Fruit fly (Drosophila melanogaster) whole organism, wandering third instar larva: Measurements from ENCODE around the gene Nup205.

Source experiments
- Abd-B ChIP-seq: fragments of >200 bp; optimal IDR thresholded peaks from 2 replicates; lab custom pipeline; 2017; ENCODE audit warnings: missing biosample characterization, missing genetic modification characterization
- CG32264 ChIP-seq: fragments of 200-800 bp; sonication (Bioruptor generic); optimal IDR thresholded peaks from 2 replicates; lab custom pipeline; 2016; ENCODE audit warnings: missing biosample characterization, missing genetic modification characterization
- CG9705 ChIP-seq: fragments of 200-800 bp; sonication (Bioruptor generic); optimal IDR thresholded peaks from 2 replicates; lab custom pipeline; 2018; ENCODE audit warnings: missing biosample characterization, mild to moderate bottlenecking, missing genetic modification characterization
- CrebA ChIP-seq: fragments of 200-800 bp; sonication (Bioruptor generic); optimal IDR thresholded peaks from 2 replicates; lab custom pipeline; 2016; ENCODE audit warnings: missing biosample characterization, mild to moderate bottlenecking, missing genetic modification characterization, borderline replicate concordance
- Dfd ChIP-seq: fragments of >200 bp; optimal IDR thresholded peaks from 2 replicates; lab custom pipeline; 2017; ENCODE audit warnings: missing biosample characterization, missing genetic modification characterization
- Dif ChIP-seq: fragments of 200-275, 200-300 bp; sonication (Bioruptor generic); optimal IDR thresholded peaks from 2 replicates; lab custom pipeline; 2018; ENCODE audit warnings: missing biosample characterization, missing genetic modification characterization; ENCODE audit not compliant: partially characterized antibody
- GATAd ChIP-seq: sonication (Bioruptor generic); optimal IDR thresholded peaks from 2 replicates; lab custom pipeline; 2016; ENCODE audit warnings: missing biosample characterization, missing genetic modification characterization
- HLH106 ChIP-seq: fragments of 200-800 bp; optimal IDR thresholded peaks from 3 replicates; lab custom pipeline; 2019; ENCODE audit warnings: missing biosample characterization, mild to moderate bottlenecking, missing genetic modification characterization, moderate library complexity
- Hnf4 ChIP-seq: fragments of 200-800 bp; sonication (Bioruptor generic); optimal IDR thresholded peaks from 2 replicates; lab custom pipeline; 2016; ENCODE audit warnings: missing biosample characterization, mild to moderate bottlenecking, missing genetic modification characterization
- Hr78 ChIP-seq: fragments of >200 bp; optimal IDR thresholded peaks from 2 replicates; lab custom pipeline; 2017; ENCODE audit warnings: missing biosample characterization, missing genetic modification characterization
- Hr83 ChIP-seq: fragments of 200-300 bp; sonication (Bioruptor generic); optimal IDR thresholded peaks from 2 replicates; lab custom pipeline; 2016; ENCODE audit warnings: missing biosample characterization, mild to moderate bottlenecking, missing genetic modification characterization, moderate library complexity; ENCODE audit not compliant: poor library complexity, severe bottlenecking
- Jra ChIP-seq: sonication (Bioruptor generic); optimal IDR thresholded peaks from 2 replicates; lab custom pipeline; 2016; ENCODE audit warnings: missing biosample characterization, missing genetic modification characterization
- Mio ChIP-seq: sonication (Bioruptor generic); optimal IDR thresholded peaks from 2 replicates; lab custom pipeline; 2016; ENCODE audit warnings: missing biosample characterization, missing genetic modification characterization
- Myc ChIP-seq: fragments of >200 bp; optimal IDR thresholded peaks from 2 replicates; lab custom pipeline; 2017
- N ChIP-seq: fragments of >200 bp; optimal IDR thresholded peaks from 2 replicates; lab custom pipeline; 2018; ENCODE audit warnings: missing biosample characterization, missing external identifiers, missing genetic modification characterization
- OdsH ChIP-seq: fragments of 200-800 bp; sonication (Bioruptor generic); optimal IDR thresholded peaks from 2 replicates; lab custom pipeline; 2016; ENCODE audit warnings: missing biosample characterization, mild to moderate bottlenecking, missing genetic modification characterization
- Rel ChIP-seq, 2 experiments: fragments of 200-800 bp; sonication (Bioruptor generic) in 1 of 2; optimal IDR thresholded peaks; 2 replicates in 1 of 2; 3 replicates in 1 of 2; lab custom pipeline; 2016 to 2019; ENCODE audit warnings: mild to moderate bottlenecking in 2 of 2, missing biosample characterization in 2 of 2, missing genetic modification characterization in 2 of 2, moderate library complexity in 1 of 2
- Sp1 ChIP-seq: fragments of 200-800 bp; sonication (Bioruptor generic); optimal IDR thresholded peaks from 3 replicates; lab custom pipeline; 2019; ENCODE audit warnings: missing biosample characterization, mild to moderate bottlenecking, missing genetic modification characterization, moderate library complexity
- Vsx2 ChIP-seq: fragments of 200-300, 225-300 bp; sonication (Bioruptor generic); optimal IDR thresholded peaks from 2 replicates; lab custom pipeline; 2018; ENCODE audit warnings: missing biosample characterization, missing genetic modification characterization; ENCODE audit not compliant: partially characterized antibody
- br ChIP-seq: fragments of 200-800 bp; sonication (Bioruptor generic); optimal IDR thresholded peaks from 2 replicates; lab custom pipeline; 2016; ENCODE audit warnings: missing biosample characterization, missing genetic modification characterization
- brk ChIP-seq: fragments of 200-800 bp; sonication (Bioruptor generic); optimal IDR thresholded peaks from 2 replicates; lab custom pipeline; 2016; ENCODE audit warnings: missing biosample characterization, mild to moderate bottlenecking, missing genetic modification characterization
- dl ChIP-seq, 2 experiments: fragments of 175-275, 200-275 bp in 1 of 2; fragments of 200-275 bp in 1 of 2; sonication (Bioruptor generic); optimal IDR thresholded peaks; lab custom pipeline; 2018; ENCODE audit warnings: mild to moderate bottlenecking in 2 of 2, missing biosample characterization in 2 of 2, missing genetic modification characterization in 2 of 2, moderate library complexity in 2 of 2; ENCODE audit not compliant: partially characterized antibody in 2 of 2, insufficient read depth in 1 of 2
- dmrt93B ChIP-seq: fragments of 200-800 bp; sonication (Bioruptor generic); optimal IDR thresholded peaks from 2 replicates; lab custom pipeline; 2018; ENCODE audit warnings: missing biosample characterization, mild to moderate bottlenecking, missing genetic modification characterization
- dsf ChIP-seq: sonication (Bioruptor generic); optimal IDR thresholded peaks from 2 replicates; lab custom pipeline; 2016; ENCODE audit warnings: missing biosample characterization, missing genetic modification characterization, borderline replicate concordance
- ey ChIP-seq: fragments of 200-800 bp; sonication (Bioruptor generic); optimal IDR thresholded peaks from 2 replicates; lab custom pipeline; 2016; ENCODE audit warnings: missing biosample characterization, missing genetic modification characterization
- foxo ChIP-seq, 2 experiments: fragments of 200-800 bp; sonication (Bioruptor generic); optimal IDR thresholded peaks; 2 replicates in 1 of 2; 3 replicates in 1 of 2; lab custom pipeline; 2016 to 2017; ENCODE audit warnings: missing biosample characterization in 2 of 2, missing genetic modification characterization in 2 of 2
- fru ChIP-seq: fragments of 200-800 bp; sonication (Bioruptor generic); optimal IDR thresholded peaks from 3 replicates; lab custom pipeline; 2016; ENCODE audit warnings: missing biosample characterization, mild to moderate bottlenecking, missing genetic modification characterization
- h ChIP-seq: fragments of 200-800 bp; sonication (Bioruptor generic); optimal IDR thresholded peaks from 3 replicates; lab custom pipeline; 2016; ENCODE audit warnings: missing biosample characterization, mild to moderate bottlenecking, missing genetic modification characterization
- jim ChIP-seq: fragments of 175-275, 200-325 bp; sonication (Bioruptor generic); optimal IDR thresholded peaks from 2 replicates; lab custom pipeline; 2016; ENCODE audit warnings: missing biosample characterization, mild to moderate bottlenecking, missing genetic modification characterization
- lola ChIP-seq: fragments of >200 bp; optimal IDR thresholded peaks from 2 replicates; lab custom pipeline; 2017; ENCODE audit warnings: missing biosample characterization, missing genetic modification characterization
- pan ChIP-seq: fragments of >200 bp; optimal IDR thresholded peaks from 2 replicates; lab custom pipeline; 2017
- psq ChIP-seq: fragments of 200-800 bp; sonication (Bioruptor generic); optimal IDR thresholded peaks from 3 replicates; lab custom pipeline; 2017; ENCODE audit warnings: missing biosample characterization, mild to moderate bottlenecking, missing genetic modification characterization, moderate library complexity
- rgr ChIP-seq: fragments of 200-800 bp; sonication (Bioruptor generic); optimal IDR thresholded peaks from 3 replicates; lab custom pipeline; 2016; ENCODE audit warnings: missing biosample characterization, mild to moderate bottlenecking, missing genetic modification characterization
- sage ChIP-seq: fragments of 200-800 bp; sonication (Bioruptor generic); optimal IDR thresholded peaks from 2 replicates; lab custom pipeline; 2016; ENCODE audit warnings: missing biosample characterization, mild to moderate bottlenecking, missing genetic modification characterization
- sv ChIP-seq: fragments of 200-800 bp; sonication (Bioruptor generic); optimal IDR thresholded peaks from 3 replicates; lab custom pipeline; 2016; ENCODE audit warnings: missing biosample characterization, missing genetic modification characterization
- tai ChIP-seq: sonication (Bioruptor generic); optimal IDR thresholded peaks from 2 replicates; lab custom pipeline; 2016; ENCODE audit warnings: missing biosample characterization, missing genetic modification characterization
- usp ChIP-seq: fragments of >200 bp; optimal IDR thresholded peaks from 2 replicates; lab custom pipeline; 2017; ENCODE audit warnings: missing biosample characterization, missing genetic modification characterization
- woc ChIP-seq: sonication (Bioruptor generic); optimal IDR thresholded peaks from 2 replicates; lab custom pipeline; 2016; ENCODE audit warnings: missing biosample characterization, mild to moderate bottlenecking, missing genetic modification characterization

Nup205 gene

dm6 chrX:19848342-19848793, 3.6 kb upstream of the Nup205 start:
- TF ChIP-seq CG32264 (GFP tag; lab: Kevin White, UChicago): no peak
- peak; percentile 60 for TF ChIP-seq psq (GFP tag; lab: Kevin White, UChicago)
- TF ChIP-seq h (GFP tag; lab: Kevin White, UChicago): peak; percentile 53
- TF ChIP-seq Myc: no peak
- no peak for TF ChIP-seq lola (GFP tag; lab: Kevin White, UChicago)
- no peak for TF ChIP-seq dsf (GFP tag; lab: Kevin White, UChicago)
- TF ChIP-seq br (GFP tag; lab: Kevin White, UChicago): peak; percentile 38
- TF ChIP-seq Rel (GFP tag; optimal IDR thresholded peaks at IDR 0.05; lab: Kevin White, UChicago): no peak
- TF ChIP-seq Rel (tag; optimal IDR thresholded peaks at IDR 0.05; lab: Kevin White, UChicago): peak; percentile 11
- TF ChIP-seq brk (GFP tag; lab: Kevin White, UChicago): no peak
- no peak for TF ChIP-seq Mio
- peak; percentile 51 for TF ChIP-seq rgr (GFP tag; lab: Kevin White, UChicago)
- no peak for TF ChIP-seq pan
- peak; percentile 52 for TF ChIP-seq fru (GFP tag; lab: Kevin White, UChicago)
- TF ChIP-seq GATAd (GFP tag; lab: Kevin White, UChicago): no peak
- TF ChIP-seq Dfd: no peak
- peak in 1 of 2 experiments; percentile 61 for TF ChIP-seq dl (GFP tag; optimal IDR thresholded peaks at IDR 0.05; lab: Kevin White, UChicago; ENCODE audit: insufficient read depth in 1 of 2, partially characterized antibody in 2 of 2)
- TF ChIP-seq Hnf4 (GFP tag; lab: Kevin White, UChicago): peak; percentile 27
- no peak for TF ChIP-seq tai (GFP tag; lab: Kevin White, UChicago)
- TF ChIP-seq Jra (GFP tag; lab: Kevin White, UChicago): no peak
- TF ChIP-seq jim (GFP tag; lab: Kevin White, UChicago): no peak
- TF ChIP-seq dmrt93B (GFP tag; lab: Kevin White, UChicago): peak; percentile 9
- TF ChIP-seq ey: peak; percentile 48
- peak; percentile 72 for TF ChIP-seq sv (GFP tag; lab: Kevin White, UChicago)
- peak; percentile 69 for TF ChIP-seq woc (GFP tag; lab: Kevin White, UChicago)
- TF ChIP-seq N (GFP tag; lab: Kevin White, UChicago): no peak
- TF ChIP-seq Hr83: peak; percentile 23
- TF ChIP-seq foxo (GFP tag; optimal IDR thresholded peaks at IDR 0.05; lab: Kevin White, UChicago): peak in 1 of 2 experiments; percentile 60
- TF ChIP-seq usp (GFP tag; lab: Kevin White, UChicago): no peak
- peak; percentile 60 for TF ChIP-seq Dif (GFP tag; lab: Kevin White, UChicago)
- peak; percentile 18 for TF ChIP-seq sage (GFP tag; lab: Kevin White, UChicago)
- TF ChIP-seq CrebA: no peak
- TF ChIP-seq Hr78: no peak
- TF ChIP-seq CG9705: peak; percentile 13
- TF ChIP-seq Sp1 (GFP tag; lab: Kevin White, UChicago): peak; percentile 35
- peak; percentile 57 for TF ChIP-seq HLH106 (tag; lab: Kevin White, UChicago)
- TF ChIP-seq OdsH: no peak
- no peak for TF ChIP-seq Vsx2 (GFP tag; lab: Kevin White, UChicago)
- TF ChIP-seq Abd-B: no peak
- TF ChIP-seq, all 38 proteins: peak for 19

- TF ChIP-seq dl (GFP tag; optimal IDR thresholded peaks at IDR 0.05; lab: Kevin White, UChicago; ENCODE audit: insufficient read depth in 1 of 2, partially characterized antibody in 2 of 2) (peak in 1 of 2 experiments; percentile 28), Sp1 (GFP tag; lab: Kevin White, UChicago) (peak; percentile 62), dmrt93B (GFP tag; lab: Kevin White, UChicago) (peak; percentile 43), N (GFP tag; lab: Kevin White, UChicago) (no peak), ey (peak; percentile 75), usp (GFP tag; lab: Kevin White, UChicago) (no peak), sv (GFP tag; lab: Kevin White, UChicago) (peak; percentile 85), HLH106 (tag; lab: Kevin White, UChicago) (peak; percentile 22), Jra (GFP tag; lab: Kevin White, UChicago) (peak; percentile 2), Dif (GFP tag; lab: Kevin White, UChicago) (peak; percentile 3), fru (GFP tag; lab: Kevin White, UChicago) (peak; percentile 76), brk (GFP tag; lab: Kevin White, UChicago) (no peak), rgr (GFP tag; lab: Kevin White, UChicago) (peak; percentile 75), lola (GFP tag; lab: Kevin White, UChicago) (no peak), psq (GFP tag; lab: Kevin White, UChicago) (peak; percentile 26), Abd-B (no peak), br (GFP tag; lab: Kevin White, UChicago) (peak; percentile 72), foxo (GFP tag; optimal IDR thresholded peaks at IDR 0.05; lab: Kevin White, UChicago) (peak in 1 of 2 experiments; percentile 80), h (GFP tag; lab: Kevin White, UChicago) (peak; percentile 81), CG32264 (GFP tag; lab: Kevin White, UChicago) (peak; percentile 23), OdsH (peak; percentile 64)
Observed at dm6 chrX:19850503-19851094, 1.4 kb upstream of the Nup205 start.
